Worm (Caenorhabditis elegans): ENCODE data around the gene T03F6.9.

DNA sequence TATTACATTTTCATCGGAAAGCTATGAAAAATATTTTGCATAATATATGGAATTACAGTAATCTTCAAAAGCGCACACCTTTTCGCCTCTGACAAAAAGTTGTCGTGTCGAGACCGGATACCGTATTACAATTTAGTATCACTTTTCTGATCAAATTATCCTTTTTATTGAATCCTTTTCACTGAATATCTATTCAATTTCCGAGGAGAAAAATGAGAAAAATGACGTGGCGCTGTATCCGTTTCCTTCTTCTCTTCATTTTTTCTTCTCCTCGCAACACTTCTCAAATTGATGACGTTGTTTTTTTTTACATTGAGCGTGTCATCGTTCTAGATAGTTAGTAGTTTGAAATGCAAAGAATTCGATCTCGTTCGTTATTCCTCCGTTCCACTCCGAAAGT is 19.9 kb downstream of the T03F6.9 start:
- TF ChIP-seq W03F9.2 (tag; optimal IDR thresholded peaks at IDR 0.05) (no peak), him-1 (tag; optimal IDR thresholded peaks at IDR 0.05) (no peak), dao-5 (tag; optimal IDR thresholded peaks at IDR 0.05) (no peak)
